Fruit fly (Drosophila melanogaster): ENCODE measurements around the gene CG32751.

Gene CG32751

dm6 chrX:6219845-6220345 is 21.4 kb upstream of the CG32751 start, which contains the start of gene Efr:
Gene Efr (plus strand): TSS chrX:6219957.
- TF ChIP-seq fkh (GFP tag; optimal IDR thresholded peaks at IDR 0.05) (peak; percentile 79), acj6 (GFP tag; optimal IDR thresholded peaks at IDR 0.05) (no peak), cyc (GFP tag; optimal IDR thresholded peaks at IDR 0.05) (no peak), achi (GFP tag; optimal IDR thresholded peaks at IDR 0.05) (no peak), dsx (GFP tag; optimal IDR thresholded peaks at IDR 0.05; ENCODE audit: poor library complexity, severe bottlenecking) (peak; percentile 11)

DNA sequence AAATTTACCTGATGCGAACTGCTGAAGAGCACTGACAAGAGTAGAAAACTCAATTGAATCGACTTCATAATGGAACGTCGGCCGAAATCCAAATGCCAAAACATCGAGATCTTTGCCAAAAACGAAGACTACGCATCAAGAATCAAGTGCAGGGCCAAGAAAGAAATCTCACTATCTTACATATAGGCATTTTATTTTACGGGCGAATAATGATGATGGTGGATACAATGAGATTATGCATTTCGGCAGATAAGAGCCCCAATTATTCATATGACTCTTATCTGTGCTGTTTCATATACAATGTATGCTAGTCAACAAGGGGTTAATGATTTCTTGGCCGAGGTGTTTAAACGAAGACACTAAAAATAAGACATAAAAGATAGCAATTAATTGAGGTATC is 20.8 kb upstream of the CG32751 start, which contains the start of gene Btnd:
Btnd (minus strand) TSS at position 101 of the 400 bp plus-strand sequence.
- TF ChIP-seq eg (GFP tag; IDR thresholded peaks at IDR 0.05) = no peak
- no peak for TF ChIP-seq CG3919 (GFP tag; optimal IDR thresholded peaks at IDR 0.05)
- no peak for TF ChIP-seq CG1621 (tag; optimal IDR thresholded peaks at IDR 0.05)
- TF ChIP-seq CG10669 (GFP tag; optimal IDR thresholded peaks at IDR 0.05) = no peak
- TF ChIP-seq CG6276 (GFP tag; optimal IDR thresholded peaks at IDR 0.05) = no peak
- no peak for TF ChIP-seq CG11294 (GFP tag; IDR thresholded peaks at IDR 0.05)
- TF ChIP-seq CG11762 (GFP tag; optimal IDR thresholded peaks at IDR 0.05; ENCODE audit: insufficient read depth) = no peak
- no peak for TF ChIP-seq dsx (GFP tag; optimal IDR thresholded peaks at IDR 0.05; ENCODE audit: poor library complexity, severe bottlenecking)
- TF ChIP-seq CG6854 (GFP tag; optimal IDR thresholded peaks at IDR 0.05) = no peak
- TF ChIP-seq Hr39 (GFP tag; optimal IDR thresholded peaks at IDR 0.05) = no peak
- TF ChIP-seq topi (GFP tag; optimal IDR thresholded peaks at IDR 0.05) = no peak
- TF ChIP-seq CG16779 (tag; optimal IDR thresholded peaks at IDR 0.05) = no peak
- TF ChIP-seq fkh (GFP tag; optimal IDR thresholded peaks at IDR 0.05) = no peak
- TF ChIP-seq fd59A (GFP tag; optimal IDR thresholded peaks at IDR 0.05) = no peak
- no peak for TF ChIP-seq CG10631 (GFP tag; optimal IDR thresholded peaks at IDR 0.05)
- TF ChIP-seq CG8319 (GFP tag; optimal IDR thresholded peaks at IDR 0.05) = no peak
- no peak for TF ChIP-seq pdm3 (GFP tag; optimal IDR thresholded peaks at IDR 0.05)

DNA sequence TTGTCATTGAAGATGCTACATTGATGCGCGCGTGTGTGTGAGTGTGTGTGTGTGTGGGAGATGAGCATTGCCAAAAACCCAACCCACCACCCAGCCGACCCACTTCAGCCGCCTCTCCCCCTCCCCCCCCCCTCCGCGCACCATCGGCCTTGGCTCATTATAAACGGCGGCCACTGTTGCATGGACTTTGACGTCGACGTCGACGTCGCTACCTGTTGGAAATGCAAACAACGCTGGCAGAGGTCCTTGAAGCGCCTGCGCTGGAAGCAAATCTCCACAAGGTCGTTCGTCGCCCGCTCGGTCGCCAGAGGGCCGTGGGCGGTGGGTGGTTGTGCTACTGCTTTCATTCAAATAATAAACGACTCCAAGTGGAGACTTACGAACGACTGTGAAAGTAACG is 18.2 kb upstream of the CG32751 start:
- TF ChIP-seq lz (GFP tag; optimal IDR thresholded peaks at IDR 0.05) (no peak), Hr39 (GFP tag; optimal IDR thresholded peaks at IDR 0.05) (no peak), CG15336 (GFP tag; IDR thresholded peaks at IDR 0.05) (no peak), CG6854 (GFP tag; optimal IDR thresholded peaks at IDR 0.05) (no peak), CG1621 (tag; optimal IDR thresholded peaks at IDR 0.05) (no peak), Smox (GFP tag; optimal IDR thresholded peaks at IDR 0.05) (no peak), CG9139 (GFP tag; optimal IDR thresholded peaks at IDR 0.05) (no peak), CG6792 (GFP tag; optimal IDR thresholded peaks at IDR 0.05) (no peak), Eip75B (GFP tag; optimal IDR thresholded peaks at IDR 0.05) (no peak), Hr4 (GFP tag; optimal IDR thresholded peaks at IDR 0.05) (no peak), Blimp-1 (GFP tag; optimal IDR thresholded peaks at IDR 0.05) (no peak), fkh (GFP tag; optimal IDR thresholded peaks at IDR 0.05) (no peak), CG32006 (GFP tag; optimal IDR thresholded peaks at IDR 0.05) (no peak), CG6163 (GFP tag; IDR thresholded peaks at IDR 0.05) (no peak), CG8319 (GFP tag; optimal IDR thresholded peaks at IDR 0.05) (no peak), salr (GFP tag; optimal IDR thresholded peaks at IDR 0.05) (no peak), svp (GFP tag) (no peak), cyc (GFP tag; optimal IDR thresholded peaks at IDR 0.05) (no peak), Hr38 (GFP tag; optimal IDR thresholded peaks at IDR 0.05) (no peak)

dm6 chrX:6205099-6205498 is 6.6 kb upstream of the CG32751 start:
- TF ChIP-seq Ets21C (GFP tag; optimal IDR thresholded peaks at IDR 0.05) (no peak), Eip78C (GFP tag) (peak; percentile 54), CG6854 (GFP tag; optimal IDR thresholded peaks at IDR 0.05) (no peak), net (GFP tag; optimal IDR thresholded peaks at IDR 0.05) (no peak)
